Worm (Caenorhabditis elegans) whole organism, late embryonic: Measurements from ENCODE around the gene rab-1.

Experiments
- K02D7.2 ChIP-seq: sonication (generic microtip); optimal IDR thresholded peaks from 2 replicates; lab custom pipeline; 2017; ENCODE audit warnings: mild to moderate bottlenecking, missing genetic modification characterization, missing compliant biosample characterization
- ceh-14 ChIP-seq: sonication (generic microtip); optimal IDR thresholded peaks from 2 replicates; lab custom pipeline; 2016; ENCODE audit warnings: missing genotype, missing genetic modification characterization, missing compliant biosample characterization
- ceh-18 ChIP-seq: sonication (generic microtip); optimal IDR thresholded peaks from 2 replicates; lab custom pipeline; 2016; ENCODE audit warnings: missing genetic modification characterization, missing compliant biosample characterization
- ceh-22 ChIP-seq: sonication (generic microtip); optimal IDR thresholded peaks from 2 replicates; lab custom pipeline; 2017; ENCODE audit warnings: missing biosample characterization, missing genetic modification characterization
- ceh-31 ChIP-seq: sonication (generic microtip); optimal IDR thresholded peaks from 2 replicates; lab custom pipeline; 2016; ENCODE audit warnings: missing genetic modification characterization, missing compliant biosample characterization
- ceh-48 ChIP-seq: sonication (generic microtip); optimal IDR thresholded peaks from 2 replicates; lab custom pipeline; 2016; ENCODE audit warnings: missing genetic modification characterization, inconsistent platforms, missing compliant biosample characterization
- ceh-9 ChIP-seq: sonication (generic microtip); optimal IDR thresholded peaks from 2 replicates; lab custom pipeline; 2016; ENCODE audit warnings: mild to moderate bottlenecking, missing genetic modification characterization, inconsistent platforms, missing compliant biosample characterization
- che-1 ChIP-seq: sonication (generic microtip); optimal IDR thresholded peaks from 2 replicates; lab custom pipeline; 2016; ENCODE audit warnings: mild to moderate bottlenecking, missing genetic modification characterization, missing compliant biosample characterization
- dve-1 ChIP-seq: sonication (generic microtip); optimal IDR thresholded peaks from 2 replicates; lab custom pipeline; 2017; ENCODE audit warnings: antibody characterized with exemption, mild to moderate bottlenecking, missing genetic modification characterization, missing compliant biosample characterization
- elt-2 ChIP-seq: sonication (generic microtip); optimal IDR thresholded peaks from 2 replicates; lab custom pipeline; 2016; ENCODE audit warnings: missing genetic modification reagents, missing genetic modification characterization, missing compliant biosample characterization
- elt-4 ChIP-seq: sonication (generic microtip); optimal IDR thresholded peaks from 2 replicates; lab custom pipeline; 2016; ENCODE audit warnings: missing genetic modification characterization, missing compliant biosample characterization
- ets-4 ChIP-seq: sonication (generic microtip); optimal IDR thresholded peaks from 2 replicates; lab custom pipeline; 2016; ENCODE audit warnings: missing genetic modification characterization, missing compliant biosample characterization
- gmeb-2 ChIP-seq: sonication (generic microtip); optimal IDR thresholded peaks from 2 replicates; lab custom pipeline; 2016; ENCODE audit warnings: missing genetic modification characterization, inconsistent platforms, missing compliant biosample characterization
- hlh-30 ChIP-seq: sonication (generic microtip); optimal IDR thresholded peaks from 2 replicates; lab custom pipeline; 2017; ENCODE audit warnings: antibody characterized with exemption, missing genetic modification characterization, missing compliant biosample characterization; ENCODE audit not compliant: insufficient read depth
- hlh-6 ChIP-seq: sonication (generic microtip); optimal IDR thresholded peaks from 2 replicates; lab custom pipeline; 2016; ENCODE audit warnings: missing genotype, missing genetic modification characterization, missing compliant biosample characterization
- mec-3 ChIP-seq: sonication (generic microtip); optimal IDR thresholded peaks from 2 replicates; lab custom pipeline; 2016; ENCODE audit warnings: borderline replicate concordance, missing genetic modification characterization, missing compliant biosample characterization
- nhr-11 ChIP-seq: fragments of 150-350 bp; optimal IDR thresholded peaks from 2 replicates; lab custom pipeline; 2014; ENCODE audit warnings: missing biosample characterization, missing genetic modification characterization
- npax-4 ChIP-seq: sonication (generic microtip); optimal IDR thresholded peaks from 2 replicates; lab custom pipeline; 2016; ENCODE audit warnings: missing genetic modification characterization, missing compliant biosample characterization
- odd-2 ChIP-seq: sonication (generic microtip); optimal IDR thresholded peaks from 2 replicates; lab custom pipeline; 2017; ENCODE audit warnings: antibody characterized with exemption, mild to moderate bottlenecking, missing genetic modification characterization, missing compliant biosample characterization
- pag-3 ChIP-seq: sonication (generic microtip); optimal IDR thresholded peaks from 2 replicates; lab custom pipeline; 2016; ENCODE audit warnings: missing compliant biosample characterization, missing genetic modification characterization, borderline replicate concordance
- pat-9 ChIP-seq: fragments of 200-800 bp; sonication (Bioruptor generic); optimal IDR thresholded peaks from 2 replicates; lab custom pipeline; 2018; ENCODE audit warnings: mild to moderate bottlenecking, missing genetic modification characterization, moderate library complexity, missing compliant biosample characterization
- pax-1 ChIP-seq: fragments of 150-350 bp; optimal IDR thresholded peaks from 2 replicates; lab custom pipeline; 2014; ENCODE audit warnings: missing biosample characterization, missing genetic modification characterization
- ref-2 ChIP-seq: sonication (generic microtip); optimal IDR thresholded peaks from 2 replicates; lab custom pipeline; 2016; ENCODE audit warnings: missing genetic modification characterization, missing compliant biosample characterization
- sdc-2 ChIP-seq: sonication (generic microtip); optimal IDR thresholded peaks from 2 replicates; lab custom pipeline; 2016; ENCODE audit warnings: missing genotype, missing genetic modification characterization, missing compliant biosample characterization
- unc-42 ChIP-seq: sonication (generic microtip); optimal IDR thresholded peaks from 2 replicates; lab custom pipeline; 2016; ENCODE audit warnings: missing genotype, missing genetic modification characterization, missing compliant biosample characterization
- unc-55 ChIP-seq: sonication (generic microtip); optimal IDR thresholded peaks from 2 replicates; lab custom pipeline; 2017; ENCODE audit warnings: missing biosample characterization, missing genetic modification reagents, missing genetic modification characterization
- unc-86 ChIP-seq: sonication (generic microtip); optimal IDR thresholded peaks from 2 replicates; lab custom pipeline; 2016; ENCODE audit warnings: missing genetic modification characterization, missing compliant biosample characterization
- zip-5 ChIP-seq: sonication (generic microtip); optimal IDR thresholded peaks from 2 replicates; lab custom pipeline; 2016; ENCODE audit warnings: missing genetic modification characterization, missing compliant biosample characterization
- ztf-16 ChIP-seq: sonication (generic microtip); optimal IDR thresholded peaks from 2 replicates; lab custom pipeline; 2017; ENCODE audit warnings: missing genetic modification characterization, missing compliant biosample characterization

The rab-1 gene

ce11 chrV:1242432-1242831 lies 21.4 kb downstream of the rab-1 start:
- no peak for TF ChIP-seq unc-42 (tag; lab: Kevin White, UChicago)
- TF ChIP-seq dve-1 (tag; lab: Kevin White, UChicago): peak; percentile 85

ce11 chrV:1236333-1237068 lies 27.3 kb downstream of the rab-1 start:
- TF ChIP-seq unc-42 (tag; lab: Kevin White, UChicago) (peak; percentile 6), unc-55 (GFP tag; lab: Kevin White, UChicago) (peak; percentile 67), elt-4 (tag; lab: Kevin White, UChicago) (no peak), gmeb-2 (tag; lab: Kevin White, UChicago) (no peak), ceh-22 (no peak), dve-1 (tag; lab: Kevin White, UChicago) (peak; percentile 36), ceh-9 (no peak), ref-2 (tag; lab: Kevin White, UChicago) (peak; percentile 7)
- TF ChIP-seq, all 69 proteins: peak for 4

DNA sequence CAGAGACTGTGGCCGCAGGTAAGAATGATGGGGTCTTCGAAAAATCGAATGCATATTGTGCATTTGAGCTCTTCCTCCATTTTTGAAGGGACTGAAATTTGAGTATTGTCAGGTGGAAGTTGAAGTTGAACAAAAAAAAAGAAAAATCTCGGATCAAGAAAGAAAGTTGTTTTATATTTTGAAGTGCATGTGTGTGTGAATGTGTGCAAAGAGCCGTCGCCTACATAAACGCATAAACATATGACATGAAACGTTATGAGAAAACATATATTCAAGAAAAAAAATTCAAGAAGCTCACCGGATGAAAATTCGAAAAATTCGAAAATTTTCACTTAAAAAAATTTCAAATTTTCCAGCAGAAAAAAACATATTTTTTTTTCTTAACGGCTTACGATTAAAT lies 28.4 kb downstream of the rab-1 start, which contains the start of gene madd-2:
TSS of gene madd-2 (minus strand) at position 101 of the 400 bp plus-strand sequence.
- TF ChIP-seq gmeb-2 (tag; lab: Kevin White, UChicago) (no peak), unc-86 (tag; lab: Kevin White, UChicago) (no peak), pat-9 (tag; lab: Kevin White, UChicago) (no peak), nhr-11 (tag; lab: Kevin White, UChicago) (no peak), dve-1 (tag; lab: Kevin White, UChicago) (no peak), hlh-30 (no peak), ets-4 (tag; lab: Kevin White, UChicago) (no peak), mec-3 (tag; lab: Kevin White, UChicago) (no peak), pag-3 (tag; lab: Kevin White, UChicago) (no peak), che-1 (tag; lab: Kevin White, UChicago) (no peak), pax-1 (no peak), elt-2 (no peak), zip-5 (no peak), ceh-18 (tag; lab: Kevin White, UChicago) (no peak), npax-4 (tag; lab: Kevin White, UChicago) (no peak)

DNA sequence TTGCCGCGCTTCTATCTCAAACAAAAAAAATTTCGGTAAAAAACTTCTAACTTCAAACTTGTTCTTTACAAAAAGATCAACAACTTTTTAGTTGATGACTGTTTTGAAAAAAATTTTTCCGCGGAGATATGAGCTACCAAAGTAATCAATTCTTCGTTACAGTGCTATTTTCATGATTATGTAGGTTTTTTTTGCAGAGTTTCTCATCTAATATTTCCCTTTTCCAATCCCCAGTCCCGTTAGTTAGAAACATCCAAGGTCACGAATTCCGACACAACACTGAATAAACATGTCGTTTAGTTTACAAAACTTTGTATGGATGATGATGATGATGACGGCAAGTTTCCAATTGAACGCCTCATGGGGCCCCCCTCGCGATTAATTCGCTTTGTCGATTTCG lies 31.2 kb downstream of the rab-1 start:
- TF ChIP-seq K02D7.2 (tag; lab: Kevin White, UChicago): no peak
- no peak for TF ChIP-seq nhr-11 (tag; lab: Kevin White, UChicago)
- TF ChIP-seq ceh-31 (tag; lab: Kevin White, UChicago): no peak
- no peak for TF ChIP-seq elt-2
- no peak for TF ChIP-seq hlh-6 (tag; lab: Kevin White, UChicago)
- TF ChIP-seq ztf-16 (tag; lab: Kevin White, UChicago): no peak
- TF ChIP-seq odd-2: no peak
- TF ChIP-seq ceh-22: no peak
- no peak for TF ChIP-seq ceh-48 (tag; lab: Kevin White, UChicago)
- TF ChIP-seq sdc-2 (tag; lab: Kevin White, UChicago): no peak
- no peak for TF ChIP-seq unc-55 (GFP tag; lab: Kevin White, UChicago)
- TF ChIP-seq ceh-14: no peak
- no peak for TF ChIP-seq unc-42 (tag; lab: Kevin White, UChicago)
- no peak for TF ChIP-seq ets-4 (tag; lab: Kevin White, UChicago)

ce11 chrV:1230540-1230939 lies 33.2 kb downstream of the rab-1 start:
- TF ChIP-seq pax-1 (no peak), dve-1 (tag; lab: Kevin White, UChicago) (peak; percentile 85)
